Worm (Caenorhabditis elegans): ENCODE data around the gene mes-1.

- TF ChIP-seq elt-3 (tag; optimal IDR thresholded peaks at IDR 0.05): no peak
- no peak for TF ChIP-seq unc-62 (GFP tag; optimal IDR thresholded peaks at IDR 0.05)
- TF ChIP-seq unc-39 (tag; optimal IDR thresholded peaks at IDR 0.05): no peak
- TF ChIP-seq zip-8 (tag; optimal IDR thresholded peaks at IDR 0.05): no peak
- TF ChIP-seq ztf-11 (tag; optimal IDR thresholded peaks at IDR 0.05): no peak
- no peak for TF ChIP-seq blmp-1 (tag; optimal IDR thresholded peaks at IDR 0.05)
- no peak for TF ChIP-seq nhr-76 (tag; optimal IDR thresholded peaks at IDR 0.05)
Observed at ce11 chrX:11856214-11856613, 1.1 kb upstream of the mes-1 start.

Measured in whole organism, mixed stage, embryonic.